Worm (Caenorhabditis elegans): ENCODE results near the gene R07E3.1.

Gene R07E3.1

DNA sequence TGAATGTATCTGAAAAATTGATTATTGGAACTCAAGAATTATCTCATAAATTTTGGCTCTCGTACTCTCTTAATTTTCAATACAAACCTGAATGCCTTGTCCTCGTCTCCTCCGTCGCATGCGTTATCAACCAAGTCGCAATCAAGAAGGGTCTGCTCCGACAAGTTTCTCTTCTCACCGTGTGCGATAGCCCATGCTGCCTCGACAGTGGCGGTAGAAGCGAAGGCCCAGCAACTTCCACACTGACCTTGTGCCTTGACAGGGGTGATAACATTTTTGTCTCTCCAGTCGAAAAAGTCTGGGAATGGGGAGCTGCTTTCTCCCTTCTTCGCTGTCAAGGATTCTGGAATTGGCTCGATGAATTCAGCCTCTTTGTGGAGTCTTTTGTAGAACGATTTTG lies 917 bp downstream of the R07E3.1 start:
- no peak for TF ChIP-seq lin-39 (tag; optimal IDR thresholded peaks at IDR 0.05)
- peak; percentile 38 for TF ChIP-seq elt-2 (tag; optimal IDR thresholded peaks at IDR 0.05)
- peak; percentile 43 for TF ChIP-seq pqm-1 (tag; optimal IDR thresholded peaks at IDR 0.05)

ce11 chrX:10338761-10339160 lies 2.2 kb downstream of the R07E3.1 start:
- TF ChIP-seq mef-2 (tag; optimal IDR thresholded peaks at IDR 0.05) (no peak), lin-35 (GFP tag; optimal IDR thresholded peaks at IDR 0.05) (peak in 1 of 2 experiments; percentile 10)

DNA sequence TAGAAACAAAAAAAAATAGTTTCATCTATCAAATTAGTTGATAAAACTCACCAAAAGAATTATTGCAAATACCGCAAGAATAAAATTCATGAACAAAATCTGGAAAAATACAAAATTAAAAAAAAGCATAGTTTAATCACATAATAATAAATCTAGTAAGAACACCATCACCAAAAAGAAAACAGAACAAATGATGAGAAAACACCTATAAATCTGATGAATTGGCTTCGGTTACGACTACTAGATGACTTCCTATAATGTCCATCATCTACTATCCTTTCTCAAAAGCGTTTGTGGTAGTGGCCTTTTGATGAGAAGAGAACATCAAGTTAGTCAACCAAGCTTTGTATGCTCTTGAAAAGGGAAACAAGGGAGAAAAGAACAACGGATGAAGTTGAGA lies 2.9 kb downstream of the R07E3.1 start, which contains the start of gene cut-5:
Gene cut-5 (minus strand): TSS at position 101 of the 400 bp plus-strand sequence.
- TF ChIP-seq fkh-4 (tag; optimal IDR thresholded peaks at IDR 0.05; ENCODE audit: borderline replicate concordance) (no peak), efl-1 (optimal IDR thresholded peaks at IDR 0.05) (no peak), efl-1 (GFP tag; optimal IDR thresholded peaks at IDR 0.05 in 1 of 2) (no peak), sup-37 (GFP tag; optimal IDR thresholded peaks at IDR 0.05) (no peak), lin-14 (GFP tag; optimal IDR thresholded peaks at IDR 0.05) (no peak), ceh-63 (GFP tag; optimal IDR thresholded peaks at IDR 0.05) (no peak), nhr-90 (tag; optimal IDR thresholded peaks at IDR 0.05; ENCODE audit: poor library complexity) (no peak), mdl-1 (tag; optimal IDR thresholded peaks at IDR 0.05) (no peak), hpl-2 (GFP tag; optimal IDR thresholded peaks at IDR 0.05) (no peak), ceh-8 (GFP tag; optimal IDR thresholded peaks at IDR 0.05) (no peak), nhr-12 (tag; optimal IDR thresholded peaks at IDR 0.05) (no peak), C34B4.2 (tag; optimal IDR thresholded peaks at IDR 0.05) (no peak), egl-13 (tag; optimal IDR thresholded peaks at IDR 0.05) (no peak), hlh-17 (GFP tag; optimal IDR thresholded peaks at IDR 0.05; ENCODE audit: borderline replicate concordance) (no peak), irx-1 (tag; optimal IDR thresholded peaks at IDR 0.05) (no peak), egl-27 (tag; optimal IDR thresholded peaks at IDR 0.05) (no peak), snu-23 (GFP tag; optimal IDR thresholded peaks at IDR 0.05) (no peak), lir-3 (tag; optimal IDR thresholded peaks at IDR 0.05; ENCODE audit: poor library complexity) (no peak), ets-5 (GFP tag; IDR thresholded peaks at IDR 0.05) (no peak), elt-3 (tag; optimal IDR thresholded peaks at IDR 0.05) (no peak), nhr-237 (tag; optimal IDR thresholded peaks at IDR 0.05) (no peak)

DNA sequence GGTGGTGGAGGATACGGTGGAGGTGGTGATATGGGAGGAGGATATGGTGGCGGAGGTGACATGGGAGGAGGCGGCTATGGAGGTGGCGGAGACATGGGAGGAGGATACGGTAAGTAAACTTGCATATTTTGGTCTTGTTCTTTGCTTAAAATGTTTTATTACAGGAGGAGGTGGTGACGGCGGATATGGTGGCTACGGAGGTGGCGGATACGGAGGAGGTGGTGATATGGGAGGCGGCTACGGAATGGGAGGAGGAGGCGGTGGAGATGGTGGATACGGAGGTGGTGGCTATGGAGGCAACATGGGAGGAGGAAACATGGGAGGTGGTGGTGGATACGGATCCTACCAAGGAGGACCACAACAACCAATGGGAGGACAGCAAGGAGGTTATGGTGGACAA lies 4.4 kb downstream of the R07E3.1 start:
- TF ChIP-seq unc-130 (tag; optimal IDR thresholded peaks at IDR 0.05) (no peak), nhr-85 (tag) (no peak), snu-23 (GFP tag; optimal IDR thresholded peaks at IDR 0.05) (no peak), nhr-47 (tag; optimal IDR thresholded peaks at IDR 0.05) (no peak), fos-1 (tag; optimal IDR thresholded peaks at IDR 0.05) (no peak), aha-1 (tag; optimal IDR thresholded peaks at IDR 0.05) (no peak), nhr-77 (tag; optimal IDR thresholded peaks at IDR 0.05) (no peak), pax-3 (tag; optimal IDR thresholded peaks at IDR 0.05) (no peak), unc-30 (tag; optimal IDR thresholded peaks at IDR 0.05) (no peak), mep-1 (tag; optimal IDR thresholded peaks at IDR 0.05) (no peak), snpc-4 (tag; optimal IDR thresholded peaks at IDR 0.05) (no peak), lin-14 (GFP tag; optimal IDR thresholded peaks at IDR 0.05) (no peak), egl-27 (tag; optimal IDR thresholded peaks at IDR 0.05) (no peak), mef-2 (tag; optimal IDR thresholded peaks at IDR 0.05) (no peak), elt-3 (tag; optimal IDR thresholded peaks at IDR 0.05) (no peak), efl-1 (optimal IDR thresholded peaks at IDR 0.05) (no peak), efl-1 (GFP tag; optimal IDR thresholded peaks at IDR 0.05 in 1 of 2) (no peak), ets-5 (GFP tag; IDR thresholded peaks at IDR 0.05) (no peak), nhr-11 (tag; optimal IDR thresholded peaks at IDR 0.05) (no peak)
